Fruit fly (Drosophila melanogaster): Measurements from ENCODE around the gene Wdr24.

Gene Wdr24

dm6 chr3R:29780402-29781029 lies 35.6 kb upstream of the Wdr24 start, which contains the start of gene fig:
TSS of gene fig (minus strand) at chr3R:29780452.
- no peak for TF ChIP-seq CG5245 (GFP tag; optimal IDR thresholded peaks at IDR 0.05)
- no peak for TF ChIP-seq vnd (GFP tag; IDR thresholded peaks at IDR 0.05; ENCODE audit: partially characterized antibody)
- TF ChIP-seq CG18619 (GFP tag; optimal IDR thresholded peaks at IDR 0.05): no peak
- no peak for TF ChIP-seq Rfx (GFP tag; IDR thresholded peaks at IDR 0.05)
- TF ChIP-seq Myb (GFP tag; optimal IDR thresholded peaks at IDR 0.05): no peak
- no peak for TF ChIP-seq org-1 (GFP tag; optimal IDR thresholded peaks at IDR 0.05)
- no peak for TF ChIP-seq CG17802 (tag; optimal IDR thresholded peaks at IDR 0.05)
- TF ChIP-seq HLH4C (GFP tag; IDR thresholded peaks at IDR 0.05; ENCODE audit: partially characterized antibody): no peak
- no peak for TF ChIP-seq pan (optimal IDR thresholded peaks at IDR 0.05)
- TF ChIP-seq pan (GFP tag; optimal IDR thresholded peaks at IDR 0.05 in 1 of 2, IDR thresholded peaks at IDR 0.05 in 1 of 2): no peak
- TF ChIP-seq run (tag; optimal IDR thresholded peaks at IDR 0.05): no peak
- TF ChIP-seq abd-A (tag; optimal IDR thresholded peaks at IDR 0.05): no peak
- no peak for TF ChIP-seq bigmax (GFP tag; optimal IDR thresholded peaks at IDR 0.05)
- TF ChIP-seq CG18599 (GFP tag; optimal IDR thresholded peaks at IDR 0.05): peak; percentile 9
- TF ChIP-seq CG11696 (GFP tag; IDR thresholded peaks at IDR 0.05): no peak
- peak; percentile 4 for TF ChIP-seq Hmr (GFP tag; optimal IDR thresholded peaks at IDR 0.05)
- no peak for TF ChIP-seq CG1602 (GFP tag; optimal IDR thresholded peaks at IDR 0.05)
- no peak for TF ChIP-seq jing (GFP tag; optimal IDR thresholded peaks at IDR 0.05)
- no peak for TF ChIP-seq CG4707 (GFP tag; optimal IDR thresholded peaks at IDR 0.05)
- TF ChIP-seq lbe (GFP tag; optimal IDR thresholded peaks at IDR 0.05): no peak
- TF ChIP-seq Pdp1 (GFP tag; optimal IDR thresholded peaks at IDR 0.05): peak in 1 of 2 experiments; percentile 42
- TF ChIP-seq CG18011 (GFP tag; optimal IDR thresholded peaks at IDR 0.05): no peak
- TF ChIP-seq Abd-B (GFP tag; optimal IDR thresholded peaks at IDR 0.05): no peak
- TF ChIP-seq ssp (GFP tag; IDR thresholded peaks at IDR 0.05): no peak
- no peak for TF ChIP-seq CG15601 (tag; optimal IDR thresholded peaks at IDR 0.05)
- TF ChIP-seq HmgD (GFP tag; optimal IDR thresholded peaks at IDR 0.05): no peak
- no peak for TF ChIP-seq CG6654 (GFP tag; optimal IDR thresholded peaks at IDR 0.05)
- TF ChIP-seq Tbp (GFP tag; optimal IDR thresholded peaks at IDR 0.05): no peak
- TF ChIP-seq CG8290 (GFP tag; optimal IDR thresholded peaks at IDR 0.05): no peak
- peak in 1 of 2 experiments; percentile 19 for TF ChIP-seq CG8290 (tag; optimal IDR thresholded peaks at IDR 0.05)
- TF ChIP-seq grn (GFP tag; optimal IDR thresholded peaks at IDR 0.05): peak; percentile 86
- TF ChIP-seq sug (tag; optimal IDR thresholded peaks at IDR 0.05): peak; percentile 86
- no peak for TF ChIP-seq otp (GFP tag; IDR thresholded peaks at IDR 0.05)
- peak; percentile 18 for TF ChIP-seq sd (tag; optimal IDR thresholded peaks at IDR 0.05)
- peak; percentile 46 for TF ChIP-seq CG12769 (tag; optimal IDR thresholded peaks at IDR 0.05)
- TF ChIP-seq dan (GFP tag; IDR thresholded peaks at IDR 0.05): no peak
- no peak for TF ChIP-seq CG5180 (GFP tag; optimal IDR thresholded peaks at IDR 0.05)
- TF ChIP-seq lab (GFP tag; optimal IDR thresholded peaks at IDR 0.05): peak; percentile 35
- no peak for TF ChIP-seq Antp (GFP tag; optimal IDR thresholded peaks at IDR 0.05)
- TF ChIP-seq D19A (tag; optimal IDR thresholded peaks at IDR 0.05): no peak
- peak; percentile 64 for TF ChIP-seq mirr (GFP tag; optimal IDR thresholded peaks at IDR 0.05)
- peak; percentile 78 for TF ChIP-seq exex (tag; optimal IDR thresholded peaks at IDR 0.05)
- TF ChIP-seq Hsf (GFP tag; optimal IDR thresholded peaks at IDR 0.05): no peak
- no peak for TF ChIP-seq Bdp1 (GFP tag; optimal IDR thresholded peaks at IDR 0.05)
- TF ChIP-seq Nf-YC (tag; optimal IDR thresholded peaks at IDR 0.05): no peak
- TF ChIP-seq Med (GFP tag): peak; percentile 13
- no peak for TF ChIP-seq maf-S (GFP tag; optimal IDR thresholded peaks at IDR 0.05)
- no peak for TF ChIP-seq fd96Cb (tag; optimal IDR thresholded peaks at IDR 0.05)
- no peak for TF ChIP-seq ranshi (GFP tag; IDR thresholded peaks at IDR 0.05)
- no peak for TF ChIP-seq CG30431 (GFP tag; optimal IDR thresholded peaks at IDR 0.05)
- no peak for TF ChIP-seq hth (optimal IDR thresholded peaks at IDR 0.05)
